Worm (Caenorhabditis elegans) whole organism, young adult: Measurements from ENCODE around the gene unc-33.

Experiments used
- dpff-1 ChIP-seq: sonication (generic microtip); optimal IDR thresholded peaks from 2 replicates; lab custom pipeline; 2017; ENCODE audit warnings: mild to moderate bottlenecking, missing genetic modification characterization, missing compliant biosample characterization
- efl-1 ChIP-seq: fragments of 150-350 bp; optimal IDR thresholded peaks from 2 replicates; lab custom pipeline; 2014; ENCODE audit warnings: missing biosample characterization, missing genetic modification reagents, missing genetic modification characterization
- egrh-3 ChIP-seq: fragments of 200-800 bp; sonication (Bioruptor generic); IDR thresholded peaks from 2 replicates; pipeline ENCODE4 v1.3.6; 2022; ENCODE audit warnings: missing genetic modification reagents, missing genetic modification characterization, missing compliant biosample characterization
- him-1 ChIP-seq: sonication (generic microtip); optimal IDR thresholded peaks from 2 replicates; lab custom pipeline; 2016; ENCODE audit warnings: missing genotype, missing genetic modification reagents, missing genetic modification characterization, missing compliant biosample characterization
- hrde-1 ChIP-seq: sonication (generic microtip); optimal IDR thresholded peaks from 2 replicates; lab custom pipeline; 2016; ENCODE audit warnings: missing genetic modification characterization, mild to moderate bottlenecking, missing compliant biosample characterization, moderate library complexity, missing genotype, missing genetic modification reagents, borderline replicate concordance
- madf-3 ChIP-seq: fragments of 200-800 bp; sonication (Bioruptor generic); IDR thresholded peaks from 2 replicates; pipeline ENCODE4 v1.3.6; 2022; ENCODE audit warnings: missing genetic modification reagents, missing genetic modification characterization, missing compliant biosample characterization
- mel-28 ChIP-seq: sonication (generic microtip); optimal IDR thresholded peaks from 2 replicates; lab custom pipeline; 2016; ENCODE audit warnings: borderline replicate concordance, mild to moderate bottlenecking, missing genetic modification characterization, missing compliant biosample characterization
- pha-4 ChIP-seq: fragments of 150-350 bp; sonication (generic microtip); optimal IDR thresholded peaks from 2 replicates; lab custom pipeline; 2014; ENCODE audit warnings: missing biosample characterization, missing genetic modification reagents, missing genetic modification characterization
- unc-130 ChIP-seq: sonication (generic microtip); optimal IDR thresholded peaks from 2 replicates; lab custom pipeline; 2016; ENCODE audit warnings: missing genetic modification reagents, missing genetic modification characterization, missing compliant biosample characterization
- ztf-6 ChIP-seq: fragments of 200-800 bp; sonication (Bioruptor generic); IDR thresholded peaks from 2 replicates; pipeline ENCODE4 v1.3.6; 2022; ENCODE audit warnings: missing genetic modification reagents, missing genetic modification characterization, missing compliant biosample characterization

- no peak for TF ChIP-seq unc-130
- no peak for TF ChIP-seq madf-3 (GFP tag; lab: Robert Waterston, UW)
- no peak for TF ChIP-seq ztf-6 (GFP tag; lab: Robert Waterston, UW)
- no peak for TF ChIP-seq hrde-1 (tag; lab: Kevin White, UChicago)
- no peak for TF ChIP-seq him-1
- TF ChIP-seq egrh-3 (GFP tag; lab: Robert Waterston, UW), result no peak
- no peak for TF ChIP-seq dpff-1 (tag; lab: Kevin White, UChicago)
- TF ChIP-seq pha-4, result no peak
- no peak for TF ChIP-seq efl-1 (GFP tag; lab: Kevin White, UChicago)
- no peak for TF ChIP-seq mel-28
Observed at ce11 chrIV:3559201-3559600, 42.5 kb downstream of the unc-33 start.
